Fruit fly (Drosophila melanogaster) S2 (cell line): ENCODE results near the gene Traf4.

Experiments
- CG8478 ChIP-seq: fragments of >200 bp; optimal IDR thresholded peaks from 2 replicates; lab custom pipeline; 2018
- CTCF ChIP-seq, 2 experiments: fragments of >200 bp; optimal IDR thresholded peaks; 2 replicates each; lab custom pipeline; 2018

DNA sequence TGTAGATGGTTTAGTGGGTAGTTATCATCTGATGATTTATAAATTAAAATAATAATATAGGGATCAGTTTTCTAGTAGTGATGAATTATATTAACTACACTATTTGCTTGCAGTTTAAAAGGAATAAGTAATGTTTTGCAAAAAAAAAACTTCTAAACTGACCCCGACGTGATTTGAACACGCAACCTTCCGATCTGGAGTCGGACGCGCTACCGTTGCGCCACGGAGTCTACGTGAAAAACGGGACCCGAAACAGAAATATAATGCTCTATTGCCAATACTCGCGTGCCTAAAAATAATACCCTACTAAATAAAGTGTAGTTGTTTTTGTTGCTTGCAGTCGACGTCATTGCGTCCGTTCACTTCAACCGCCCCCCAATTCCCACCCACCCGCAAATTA, 57.1 kb downstream of the Traf4 start:
- no peak for TF ChIP-seq CG8478
- TF ChIP-seq CTCF (optimal IDR thresholded peaks at IDR 0.05; lab: Kevin White, UChicago), result no peak
